Worm (Caenorhabditis elegans) whole organism, mixed stage, embryonic: ENCODE results near the gene tgt-2.

Experiments used
- ceh-43 ChIP-seq: fragments of 200-800 bp; sonication (Bioruptor generic); optimal IDR thresholded peaks from 2 replicates; lab custom pipeline; 2018; ENCODE audit warnings: mild to moderate bottlenecking, missing genetic modification characterization, moderate library complexity, missing compliant biosample characterization
- drap-1 ChIP-seq: fragments of 200-800 bp; sonication (Bioruptor generic); optimal IDR thresholded peaks from 3 replicates; lab custom pipeline; 2018; ENCODE audit warnings: mild to moderate bottlenecking, missing genetic modification characterization, missing compliant biosample characterization
- ham-2 ChIP-seq: fragments of 200-800 bp; sonication (Bioruptor generic); optimal IDR thresholded peaks from 2 replicates; lab custom pipeline; 2018; ENCODE audit warnings: mild to moderate bottlenecking, missing genetic modification characterization, missing compliant biosample characterization
- lin-13 ChIP-seq: fragments of 150-350 bp; optimal IDR thresholded peaks from 2 replicates; lab custom pipeline; 2014; ENCODE audit warnings: missing biosample characterization, missing genetic modification characterization
- mep-1 ChIP-seq: fragments of 150-350 bp; optimal IDR thresholded peaks from 2 replicates; lab custom pipeline; 2017; ENCODE audit warnings: missing biosample characterization, missing genetic modification reagents, missing genetic modification characterization, inconsistent platforms
- nhr-237 ChIP-seq: fragments of 150-350 bp; optimal IDR thresholded peaks from 2 replicates; lab custom pipeline; 2014; ENCODE audit warnings: missing biosample characterization, missing genetic modification characterization
- nhr-28 ChIP-seq: fragments of 150-350 bp; optimal IDR thresholded peaks from 2 replicates; lab custom pipeline; 2014; ENCODE audit warnings: missing biosample characterization, missing genetic modification characterization
- nhr-76 ChIP-seq: sonication (generic microtip); optimal IDR thresholded peaks from 2 replicates; lab custom pipeline; 2017; ENCODE audit warnings: missing biosample characterization, missing genetic modification characterization
- pha-4 ChIP-seq: fragments of 150-350 bp; optimal IDR thresholded peaks from 2 replicates; lab custom pipeline; 2018; ENCODE audit warnings: missing biosample characterization, missing genetic modification reagents, missing genetic modification characterization
- snpc-4 ChIP-seq: fragments of 150-350 bp; optimal IDR thresholded peaks from 2 replicates; lab custom pipeline; 2014; ENCODE audit warnings: missing biosample characterization, missing genetic modification characterization
- unc-120 ChIP-seq: sonication (generic microtip); optimal IDR thresholded peaks from 2 replicates; lab custom pipeline; 2017; ENCODE audit warnings: missing genetic modification characterization, missing compliant biosample characterization; ENCODE audit not compliant: poor library complexity, severe bottlenecking
- unc-62 ChIP-seq: fragments of 150-350 bp; optimal IDR thresholded peaks from 2 replicates; lab custom pipeline; 2014; ENCODE audit warnings: missing biosample characterization, missing genetic modification reagents, missing genetic modification characterization
- ztf-11 ChIP-seq: fragments of 150-350 bp; optimal IDR thresholded peaks from 2 replicates; lab custom pipeline; 2014; ENCODE audit warnings: missing biosample characterization, missing genetic modification characterization

DNA sequence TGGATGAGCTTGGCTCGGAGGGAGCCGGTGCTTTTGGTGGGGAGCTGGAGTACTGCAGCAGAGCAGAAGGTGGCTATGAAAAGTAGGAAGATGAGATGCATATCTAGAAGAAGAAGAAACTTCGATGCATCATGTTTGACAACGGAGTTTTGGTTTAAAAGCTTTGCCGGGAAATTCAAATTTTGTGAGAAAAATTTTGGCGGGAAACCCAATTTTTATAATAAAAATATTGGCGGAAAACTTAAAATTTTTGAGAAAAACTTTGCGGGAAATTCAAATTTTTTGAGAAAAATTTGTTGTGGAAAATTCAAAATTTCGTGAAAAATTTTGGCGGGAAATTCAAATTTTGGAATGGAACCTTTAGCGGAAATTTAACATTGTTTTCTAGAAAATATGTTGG lies 46.6 kb downstream of the tgt-2 start, which contains the start of gene asp-15:
- no peak for TF ChIP-seq nhr-76 (tag; lab: Kevin White, UChicago)
- TF ChIP-seq unc-62 (GFP tag; lab: Kevin White, UChicago) = no peak
- no peak for TF ChIP-seq pha-4 (tag; lab: Kevin White, UChicago)
- no peak for TF ChIP-seq snpc-4 (tag; lab: Kevin White, UChicago)
- no peak for TF ChIP-seq ham-2 (GFP tag; lab: Kevin White, UChicago)
- TF ChIP-seq ceh-43 (GFP tag; lab: Kevin White, UChicago) = no peak
- no peak for TF ChIP-seq ztf-11
- no peak for TF ChIP-seq unc-120
- no peak for TF ChIP-seq drap-1 (GFP tag; lab: Kevin White, UChicago)
- TF ChIP-seq lin-13 (tag; lab: Kevin White, UChicago) = no peak
- TF ChIP-seq nhr-237 (tag; lab: Kevin White, UChicago) = no peak
- no peak for TF ChIP-seq nhr-28 (tag; lab: Kevin White, UChicago)
- no peak for TF ChIP-seq mep-1
